Fruit fly (Drosophila melanogaster) Kc167 (cell line): Measurements from ENCODE around the gene CG43390.

Source experiments
- Myc ChIP-seq: fragments of >200 bp; optimal IDR thresholded peaks from 2 replicates; lab custom pipeline; 2017; ENCODE audit warnings: missing external identifiers
- Sin3A ChIP-seq: fragments of >200 bp; optimal IDR thresholded peaks from 2 replicates; lab custom pipeline; 2018; ENCODE audit warnings: missing external identifiers
- h ChIP-seq: fragments of >200 bp; optimal IDR thresholded peaks from 3 replicates; lab custom pipeline; 2018; ENCODE audit warnings: missing external identifiers
- insv ChIP-seq: fragments of >200 bp; optimal IDR thresholded peaks from 3 replicates; lab custom pipeline; 2018; ENCODE audit warnings: missing external identifiers
- psq ChIP-seq: fragments of >200 bp; optimal IDR thresholded peaks from 2 replicates; lab custom pipeline; 2017; ENCODE audit warnings: missing external identifiers
- ttk ChIP-seq: sonication (Bioruptor generic); optimal IDR thresholded peaks from 2 replicates; lab custom pipeline; 2017; ENCODE audit warnings: missing external identifiers

DNA sequence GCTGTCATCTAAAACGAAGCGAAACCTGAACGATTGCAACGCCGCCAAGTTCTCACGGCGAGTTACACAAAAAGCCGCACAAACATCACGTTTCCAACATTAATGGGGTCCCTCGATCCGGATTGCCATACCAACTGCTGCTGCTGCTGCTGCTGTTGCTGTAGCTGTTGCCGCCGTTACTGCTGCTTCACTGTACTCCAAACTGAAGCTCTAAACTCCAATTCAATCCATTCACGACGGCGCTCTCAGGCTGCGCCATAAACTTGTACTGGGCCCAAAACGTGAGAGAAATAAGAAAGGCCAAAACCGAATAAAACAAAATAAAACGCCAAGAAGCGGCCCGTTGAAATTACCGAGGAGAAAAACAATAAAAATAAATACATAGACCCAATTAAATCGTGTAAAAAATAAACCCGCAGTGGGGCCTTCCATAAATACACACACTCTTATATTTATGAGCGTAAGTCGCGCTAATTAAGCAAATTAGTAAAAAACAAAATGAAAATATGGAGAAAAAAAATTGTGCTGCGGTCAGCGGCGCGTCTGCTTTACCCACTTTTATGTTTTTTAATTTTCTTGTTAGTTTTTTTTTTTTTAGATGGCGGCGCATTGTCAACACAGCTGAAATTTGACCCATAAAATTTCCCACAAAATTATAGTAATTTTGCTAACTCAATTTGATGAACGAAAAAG is 32.3 kb downstream of the CG43390 start:
- TF ChIP-seq ttk (lab: Kevin White, UChicago), result no peak
- TF ChIP-seq insv (lab: Kevin White, UChicago), result no peak
- TF ChIP-seq h (lab: Kevin White, UChicago), result no peak
- no peak for TF ChIP-seq psq (lab: Kevin White, UChicago)
- TF ChIP-seq Myc (lab: Kevin White, UChicago), result no peak
- TF ChIP-seq Sin3A (lab: Kevin White, UChicago), result no peak
